Worm (Caenorhabditis elegans) whole organism, L4 larva: ENCODE measurements around the gene Y25C1A.14.

ENCODE experiments used
- F10B5.3 ChIP-seq: sonication (generic microtip); optimal IDR thresholded peaks from 2 replicates; lab custom pipeline; 2016; ENCODE audit warnings: mild to moderate bottlenecking, missing genetic modification characterization, missing compliant biosample characterization
- F26F4.8 ChIP-seq: fragments of 200-800 bp; sonication (Bioruptor generic); conservative IDR thresholded peaks from 2 replicates; pipeline ENCODE4 v1.3.6; 2022; ENCODE audit warnings: missing genetic modification characterization, missing compliant biosample characterization
- ZK337.2 ChIP-seq: fragments of 200-800 bp; sonication (Bioruptor generic); IDR thresholded peaks from 2 replicates; pipeline ENCODE4 v1.3.6; 2022; ENCODE audit warnings: missing genetic modification reagents, missing genetic modification characterization, missing compliant biosample characterization
- aha-1 ChIP-seq: fragments of 150-350 bp; peaks from one replicate; lab custom pipeline; 2014; ENCODE audit warnings: missing biosample characterization, missing genetic modification characterization
- ceh-20 ChIP-seq: fragments of 200-800 bp; sonication (Bioruptor generic); IDR thresholded peaks from 2 replicates; pipeline ENCODE4 v1.3.6; 2022; ENCODE audit warnings: missing genetic modification reagents, missing genetic modification characterization, missing compliant biosample characterization
- daf-16 ChIP-seq, 3 experiments: sonication (generic microtip); optimal IDR thresholded peaks; 2 replicates each; lab custom pipeline; 2016 to 2017; ENCODE audit warnings: missing genetic modification characterization in 3 of 3, missing genetic modification reagents in 3 of 3, mild to moderate bottlenecking in 2 of 3, missing compliant biosample characterization in 2 of 3, missing biosample characterization in 1 of 3, moderate library complexity in 1 of 3
- dmd-8 ChIP-seq: fragments of 200-800 bp; sonication (Bioruptor generic); IDR thresholded peaks from 2 replicates; pipeline ENCODE4 v1.3.6; 2022; ENCODE audit warnings: missing genetic modification characterization, missing compliant biosample characterization
- dmd-9 ChIP-seq: fragments of 200-800 bp; sonication (Bioruptor generic); IDR thresholded peaks from 2 replicates; pipeline ENCODE4 v1.3.6; 2022; ENCODE audit warnings: missing genetic modification reagents, missing genetic modification characterization, missing compliant biosample characterization
- dpl-1 ChIP-seq: fragments of 150-350 bp; optimal IDR thresholded peaks from 2 replicates; lab custom pipeline; 2014; ENCODE audit warnings: missing biosample characterization, missing genetic modification reagents, missing genetic modification characterization
- dve-1 ChIP-seq: sonication (generic microtip); optimal IDR thresholded peaks from 2 replicates; lab custom pipeline; 2017; ENCODE audit warnings: antibody characterized with exemption, mild to moderate bottlenecking, missing genetic modification characterization, missing compliant biosample characterization; ENCODE audit not compliant: insufficient read depth
- hlh-11 ChIP-seq: fragments of 200-800 bp; sonication (Bioruptor generic); optimal IDR thresholded peaks from 2 replicates; lab custom pipeline; 2018; ENCODE audit warnings: mild to moderate bottlenecking, missing genetic modification characterization, missing compliant biosample characterization
- hmg-1.1 ChIP-seq: fragments of 200-800 bp; sonication (Bioruptor generic); IDR thresholded peaks from 2 replicates; pipeline ENCODE4 v1.3.6; 2022; ENCODE audit warnings: missing genetic modification reagents, missing genetic modification characterization, missing compliant biosample characterization
- jun-1 ChIP-seq: fragments of 150-350 bp; optimal IDR thresholded peaks from 2 replicates; lab custom pipeline; 2014; ENCODE audit warnings: missing biosample characterization, missing genetic modification reagents, missing genetic modification characterization
- lin-1 ChIP-seq: fragments of 200-800 bp; sonication (Bioruptor generic); IDR thresholded peaks from 2 replicates; pipeline ENCODE4 v1.3.6; 2022; ENCODE audit warnings: missing genetic modification reagents, missing genetic modification characterization, missing compliant biosample characterization
- lin-13 ChIP-seq: fragments of 150-350 bp; optimal IDR thresholded peaks from 2 replicates; lab custom pipeline; 2014; ENCODE audit warnings: missing biosample characterization, missing genetic modification reagents, missing genetic modification characterization
- lin-15B ChIP-seq: fragments of 150-350 bp; sonication (generic microtip); optimal IDR thresholded peaks from 3 replicates; lab custom pipeline; 2014; ENCODE audit warnings: missing biosample characterization, missing genetic modification characterization
- lin-29 ChIP-seq: fragments of 200-800 bp; sonication (Bioruptor generic); IDR thresholded peaks from 2 replicates; pipeline ENCODE4 v1.3.6; 2022; ENCODE audit warnings: missing genetic modification reagents, missing genetic modification characterization, missing compliant biosample characterization
- lsy-2 ChIP-seq, 2 experiments: fragments of 150-350 bp in 1 of 2; sonication (generic microtip) in 1 of 2; optimal IDR thresholded peaks; 2 replicates each; lab custom pipeline; 2014 to 2017; ENCODE audit warnings: missing biosample characterization in 2 of 2, missing genetic modification characterization in 2 of 2
- madf-5 ChIP-seq, 2 experiments: fragments of 200-800 bp; sonication (Bioruptor generic); IDR thresholded peaks; 2 replicates each; pipeline ENCODE4 v1.3.6; 2022; ENCODE audit warnings: missing compliant biosample characterization in 2 of 2, missing genetic modification characterization in 2 of 2
- madf-9 ChIP-seq: fragments of 200-800 bp; sonication (Bioruptor generic); conservative IDR thresholded peaks from 2 replicates; pipeline ENCODE4 v1.3.6; 2022; ENCODE audit warnings: missing genetic modification reagents, missing genetic modification characterization, missing compliant biosample characterization
- mdl-1 ChIP-seq, 2 experiments: fragments of 150-350 bp in 1 of 2; sonication (generic microtip) in 1 of 2; optimal IDR thresholded peaks; 2 replicates each; lab custom pipeline; 2014 to 2017; ENCODE audit warnings: missing biosample characterization in 2 of 2, missing genetic modification characterization in 2 of 2
- mes-2 ChIP-seq: sonication (generic microtip); optimal IDR thresholded peaks from 2 replicates; lab custom pipeline; 2016; ENCODE audit warnings: missing genotype, mild to moderate bottlenecking, missing genetic modification characterization, missing compliant biosample characterization; ENCODE audit not compliant: poor library complexity, severe bottlenecking
- mxl-2 ChIP-seq: fragments of 200-800 bp; sonication (Bioruptor generic); conservative IDR thresholded peaks from 2 replicates; pipeline ENCODE4 v1.3.6; 2022; ENCODE audit warnings: missing genetic modification reagents, missing genetic modification characterization, missing compliant biosample characterization
- nhr-25 ChIP-seq: sonication (generic microtip); optimal IDR thresholded peaks from 2 replicates; lab custom pipeline; 2017; ENCODE audit warnings: missing genetic modification characterization, mild to moderate bottlenecking, missing compliant biosample characterization, antibody characterized with exemption, moderate library complexity, borderline replicate concordance; ENCODE audit not compliant: insufficient read depth
- nhr-28 ChIP-seq: fragments of 150-350 bp; optimal IDR thresholded peaks from 2 replicates; lab custom pipeline; 2014; ENCODE audit warnings: missing biosample characterization, missing genetic modification characterization
- nhr-41 ChIP-seq: fragments of 200-800 bp; sonication (Bioruptor generic); IDR thresholded peaks from 2 replicates; pipeline ENCODE4 v1.3.6; 2022; ENCODE audit warnings: missing genetic modification reagents, missing genetic modification characterization, missing compliant biosample characterization
- pha-4 ChIP-seq, 2 experiments: fragments of 150-350 bp in 1 of 2; fragments of 200-800 bp in 1 of 2; sonication (Bioruptor generic) in 1 of 2; IDR thresholded peaks in 1 of 2; optimal IDR thresholded peaks in 1 of 2; 2 replicates each; pipeline versions ENCODE4 v1.3.6 to Lab custom; 2014 to 2022; ENCODE audit warnings: missing genetic modification characterization in 2 of 2, missing genetic modification reagents in 2 of 2, missing biosample characterization in 1 of 2, missing compliant biosample characterization in 1 of 2
- saeg-2 ChIP-seq: fragments of 200-800 bp; sonication (Bioruptor generic); IDR thresholded peaks from 2 replicates; pipeline ENCODE4 v1.3.6; 2022; ENCODE audit warnings: missing genetic modification reagents, missing genetic modification characterization, missing compliant biosample characterization
- set-16 ChIP-seq: fragments of 200-800 bp; sonication (Bioruptor generic); IDR thresholded peaks from 2 replicates; pipeline ENCODE4 v1.3.6; 2022; ENCODE audit warnings: missing genetic modification reagents, missing genetic modification characterization, missing compliant biosample characterization
- skn-1 ChIP-seq: fragments of 150-350 bp; optimal IDR thresholded peaks from 2 replicates; lab custom pipeline; 2014; ENCODE audit warnings: missing biosample characterization, missing genetic modification characterization
- tag-97 ChIP-seq: fragments of 200-800 bp; sonication (Bioruptor generic); IDR thresholded peaks from 2 replicates; pipeline ENCODE4 v1.3.6; 2022; ENCODE audit warnings: missing genetic modification characterization, missing compliant biosample characterization
- unc-62 ChIP-seq, 3 experiments: fragments of 150-350 bp in 1 of 3; sonication (generic microtip); optimal IDR thresholded peaks in 2 of 3; peaks in 1 of 3; 1 replicate in 1 of 3; 2 replicates in 2 of 3; lab custom pipeline; 2014 to 2017; ENCODE audit warnings: missing biosample characterization in 3 of 3, missing genetic modification characterization in 3 of 3, missing genetic modification reagents in 3 of 3, missing genotype in 1 of 3

The Y25C1A.14 gene

ce11 chrII:3112313-3112712, 15.6 kb upstream of the Y25C1A.14 start, which contains the start of gene Y25C1A.2:
Gene Y25C1A.2 (plus strand): TSS chrII:3112613.
- TF ChIP-seq dmd-8 (GFP tag; lab: Robert Waterston, UW), result no peak
- no peak for TF ChIP-seq lsy-2 (tag; optimal IDR thresholded peaks at IDR 0.05; lab: Kevin White, UChicago)
- TF ChIP-seq jun-1 (tag; lab: Kevin White, UChicago), result no peak
- no peak for TF ChIP-seq nhr-41 (GFP tag; lab: Robert Waterston, UW)

ce11 chrII:3111147-3111546, 14.4 kb upstream of the Y25C1A.14 start, which contains the start of gene Y25C1A.13:
Gene Y25C1A.13 (minus strand): TSS chrII:3111247.
- TF ChIP-seq lin-1 (GFP tag; lab: Robert Waterston, UW), result no peak
- no peak for TF ChIP-seq mxl-2 (GFP tag; lab: Robert Waterston, UW)
- TF ChIP-seq skn-1 (tag; lab: Kevin White, UChicago), result no peak
- 0 out of 2 replicates have a peak, but pooled peaks have one; percentile 40 for TF ChIP-seq hmg-1.1 (GFP tag; lab: Robert Waterston, UW)
- peak; percentile 53 for TF ChIP-seq mes-2 (tag; lab: Kevin White, UChicago)
- TF ChIP-seq madf-9, result no peak
- no peak for TF ChIP-seq tag-97 (GFP tag; lab: Robert Waterston, UW)
- no peak for TF ChIP-seq lin-15B (tag; lab: Kevin White, UChicago)
- TF ChIP-seq nhr-25, result no peak
- no peak for TF ChIP-seq lin-13 (GFP tag; lab: Kevin White, UChicago)
- peak; percentile 6 for TF ChIP-seq dve-1 (tag; lab: Kevin White, UChicago)
- no peak for TF ChIP-seq pha-4 (GFP tag; IDR thresholded peaks at IDR 0.05; lab: Robert Waterston, UW)
- no peak for TF ChIP-seq pha-4 (tag; optimal IDR thresholded peaks at IDR 0.05; lab: Kevin White, UChicago)
- TF ChIP-seq F10B5.3 (tag; lab: Kevin White, UChicago), result no peak
- no peak for TF ChIP-seq ZK337.2 (GFP tag; lab: Robert Waterston, UW)
- TF ChIP-seq madf-5 (GFP tag; IDR thresholded peaks at IDR 0.05; lab: Robert Waterston, UW), result no peak
- TF ChIP-seq nhr-28 (tag; lab: Kevin White, UChicago), result no peak
- no peak for TF ChIP-seq dmd-9 (GFP tag; lab: Robert Waterston, UW)
- TF ChIP-seq dpl-1, result no peak
- TF ChIP-seq hlh-11, result no peak
- TF ChIP-seq F26F4.8 (GFP tag; lab: Robert Waterston, UW), result no peak
- TF ChIP-seq set-16 (GFP tag; lab: Robert Waterston, UW), result no peak
- no peak for TF ChIP-seq saeg-2 (GFP tag; lab: Robert Waterston, UW)
- TF ChIP-seq daf-16 (GFP tag; optimal IDR thresholded peaks at IDR 0.05; lab: Kevin White, UChicago), result no peak
- peak; percentile 9 for TF ChIP-seq daf-16 (tag; optimal IDR thresholded peaks at IDR 0.05; lab: Kevin White, UChicago)

- TF ChIP-seq set-16 (GFP tag; lab: Robert Waterston, UW), result peak; percentile 73
- no peak for TF ChIP-seq nhr-25
- TF ChIP-seq ceh-20 (GFP tag; lab: Robert Waterston, UW), result no peak
- TF ChIP-seq unc-62 (GFP tag; optimal IDR thresholded peaks at IDR 0.05 in 1 of 2; lab: Kevin White, UChicago), result peak in 1 of 2 experiments; percentile 57
- TF ChIP-seq unc-62 (tag; optimal IDR thresholded peaks at IDR 0.05; lab: Kevin White, UChicago), result no peak
- TF ChIP-seq mdl-1 (tag; optimal IDR thresholded peaks at IDR 0.05; lab: Kevin White, UChicago), result no peak
- 0 out of 2 replicates have a peak, but pooled peaks have one; percentile 30 for TF ChIP-seq dmd-8 (GFP tag; lab: Robert Waterston, UW)
- no peak for TF ChIP-seq lin-29 (GFP tag; lab: Robert Waterston, UW)
Measured at ce11 chrII:3110099-3110498, 13.3 kb upstream of the Y25C1A.14 start.

ce11 chrII:3109533-3109932, 12.8 kb upstream of the Y25C1A.14 start:
- TF ChIP-seq set-16 (GFP tag; lab: Robert Waterston, UW) (peak; percentile 70), hlh-11 (no peak), aha-1 (tag; lab: Kevin White, UChicago) (peak; percentile 80)
